Worm (Caenorhabditis elegans) whole organism, midembryonic: Measurements from ENCODE around the gene srj-23.

Experiments
- med-1 ChIP-seq: sonication (generic microtip); optimal IDR thresholded peaks from 2 replicates; lab custom pipeline; 2017; ENCODE audit warnings: missing genetic modification characterization, mild to moderate bottlenecking, missing compliant biosample characterization, antibody characterized with exemption, missing genetic modification reagents; ENCODE audit not compliant: insufficient read depth
- ztf-23 ChIP-seq: fragments of 200-800 bp; sonication (Bioruptor generic); IDR thresholded peaks from 2 replicates; pipeline ENCODE4 v1.3.6; 2022; ENCODE audit warnings: missing genetic modification reagents, missing genetic modification characterization, missing compliant biosample characterization
- ztf-29 ChIP-seq: fragments of 200-800 bp; sonication (Bioruptor generic); IDR thresholded peaks from 2 replicates; pipeline ENCODE4 v1.3.6; 2022; ENCODE audit warnings: missing genetic modification reagents, missing genetic modification characterization, missing compliant biosample characterization

ce11 chrV:1408116-1408515, 43.3 kb upstream of the srj-23 start:
- TF ChIP-seq med-1 (GFP tag; lab: Kevin White, UChicago), result no peak
- no peak for TF ChIP-seq ztf-29 (GFP tag; lab: Robert Waterston, UW)
- no peak for TF ChIP-seq ztf-23 (GFP tag; lab: Robert Waterston, UW)
